Worm (Caenorhabditis elegans): ENCODE measurements around the gene clec-210.
A peak's percentile ranks its signal among the peaks of the same experiment; 100 is the strongest.

Gene clec-210

ce11 chrV:3118167-3118566 is at the start of gene clec-210:
Gene clec-210, plus strand, starts transcription at chrV:3118377.
- TF ChIP-seq nhr-12 (tag; optimal IDR thresholded peaks at IDR 0.05) (no peak), ztf-4 (tag; optimal IDR thresholded peaks at IDR 0.05) (no peak), fkh-10 (GFP tag; optimal IDR thresholded peaks at IDR 0.05) (no peak), zag-1 (tag; optimal IDR thresholded peaks at IDR 0.05) (no peak), snpc-4 (tag; optimal IDR thresholded peaks at IDR 0.05) (no peak), mdl-1 (tag; optimal IDR thresholded peaks at IDR 0.05) (no peak), ceh-9 (tag; optimal IDR thresholded peaks at IDR 0.05) (no peak), lin-15B (tag; optimal IDR thresholded peaks at IDR 0.05) (no peak), nhr-23 (tag; optimal IDR thresholded peaks at IDR 0.05) (no peak), pqm-1 (tag; optimal IDR thresholded peaks at IDR 0.05) (peak; percentile 42), ztf-11 (tag; optimal IDR thresholded peaks at IDR 0.05) (no peak), nhr-67 (tag; optimal IDR thresholded peaks at IDR 0.05) (no peak), elt-2 (tag; optimal IDR thresholded peaks at IDR 0.05) (peak; percentile 55)

- no peak for TF ChIP-seq aly-2 (tag; optimal IDR thresholded peaks at IDR 0.05)
- TF ChIP-seq daf-12 (tag; optimal IDR thresholded peaks at IDR 0.05) = no peak
- TF ChIP-seq egl-27 (tag; optimal IDR thresholded peaks at IDR 0.05) = no peak
- TF ChIP-seq R02D3.7 (tag; optimal IDR thresholded peaks at IDR 0.05) = no peak
- no peak for TF ChIP-seq elt-1 (tag; optimal IDR thresholded peaks at IDR 0.05)
- no peak for TF ChIP-seq lin-39 (tag; optimal IDR thresholded peaks at IDR 0.05)
- no peak for TF ChIP-seq ztf-11 (tag; optimal IDR thresholded peaks at IDR 0.05)
- no peak for TF ChIP-seq snpc-4 (tag; optimal IDR thresholded peaks at IDR 0.05)
- TF ChIP-seq ceh-9 (tag; optimal IDR thresholded peaks at IDR 0.05) = no peak
- TF ChIP-seq mdl-1 (tag; optimal IDR thresholded peaks at IDR 0.05) = no peak
- TF ChIP-seq ama-1 (optimal IDR thresholded peaks at IDR 0.05) = no peak
- TF ChIP-seq elt-3 (tag; optimal IDR thresholded peaks at IDR 0.05) = no peak
- TF ChIP-seq ceh-82 (tag; optimal IDR thresholded peaks at IDR 0.05) = no peak
- TF ChIP-seq lin-15B (tag; optimal IDR thresholded peaks at IDR 0.05) = no peak
- TF ChIP-seq lsy-12 (tag; optimal IDR thresholded peaks at IDR 0.05) = no peak
- no peak for TF ChIP-seq jun-1 (tag; optimal IDR thresholded peaks at IDR 0.05)
- TF ChIP-seq nhr-28 (tag; optimal IDR thresholded peaks at IDR 0.05) = no peak
- TF ChIP-seq nhr-11 (tag; optimal IDR thresholded peaks at IDR 0.05) = no peak
- no peak for TF ChIP-seq nhr-12 (tag; optimal IDR thresholded peaks at IDR 0.05)
These were observed 49.1 kb upstream of the clec-210 start, which contains the start of gene str-40 for ce11 chrV:3069101-3069500. Gene str-40, minus strand, starts transcription at chrV:3069201.

ce11 chrV:3071548-3071947 is 46.6 kb upstream of the clec-210 start, which contains the start of gene C50H11.13:
Gene C50H11.13, minus strand, starts transcription at chrV:3071648.
- TF ChIP-seq lin-15B (tag; optimal IDR thresholded peaks at IDR 0.05) = no peak
- TF ChIP-seq elt-1 (tag; optimal IDR thresholded peaks at IDR 0.05) = no peak
- no peak for TF ChIP-seq ceh-9 (tag; optimal IDR thresholded peaks at IDR 0.05)

ce11 chrV:3080792-3081191 is 37.4 kb upstream of the clec-210 start, which contains the start of gene srt-5:
Gene srt-5, minus strand, starts transcription at chrV:3080892.
- no peak for TF ChIP-seq fos-1 (tag; optimal IDR thresholded peaks at IDR 0.05)
- no peak for TF ChIP-seq tbx-2 (tag; optimal IDR thresholded peaks at IDR 0.05)
- TF ChIP-seq snpc-4 (tag; optimal IDR thresholded peaks at IDR 0.05) = no peak
- TF ChIP-seq ztf-4 (tag; optimal IDR thresholded peaks at IDR 0.05) = no peak
- TF ChIP-seq ceh-82 (tag; optimal IDR thresholded peaks at IDR 0.05) = no peak
- TF ChIP-seq nhr-237 (tag; optimal IDR thresholded peaks at IDR 0.05) = no peak
- no peak for TF ChIP-seq nhr-11 (tag; optimal IDR thresholded peaks at IDR 0.05)
- no peak for TF ChIP-seq nhr-25 (tag; optimal IDR thresholded peaks at IDR 0.05)
- TF ChIP-seq nhr-77 (tag; optimal IDR thresholded peaks at IDR 0.05) = no peak
- TF ChIP-seq jun-1 (tag; optimal IDR thresholded peaks at IDR 0.05) = no peak
- TF ChIP-seq ceh-28 (tag; optimal IDR thresholded peaks at IDR 0.05) = no peak
- no peak for TF ChIP-seq ztf-11 (tag; optimal IDR thresholded peaks at IDR 0.05)
- TF ChIP-seq nhr-23 (tag; optimal IDR thresholded peaks at IDR 0.05) = no peak
- TF ChIP-seq hmg-11 (tag; optimal IDR thresholded peaks at IDR 0.05) = no peak
- TF ChIP-seq ZK546.5 (tag; optimal IDR thresholded peaks at IDR 0.05) = no peak
- TF ChIP-seq ceh-16 (tag; optimal IDR thresholded peaks at IDR 0.05) = no peak

ce11 chrV:3081471-3081870 is 36.7 kb upstream of the clec-210 start, which contains the start of gene srt-7:
Gene srt-7, plus strand, starts transcription at chrV:3081771.
- TF ChIP-seq tbx-2 (tag; optimal IDR thresholded peaks at IDR 0.05) (no peak), nhr-11 (tag; optimal IDR thresholded peaks at IDR 0.05) (no peak), ztf-11 (tag; optimal IDR thresholded peaks at IDR 0.05) (no peak), nhr-43 (tag; optimal IDR thresholded peaks at IDR 0.05; ENCODE audit: poor library complexity, severe bottlenecking) (no peak), zag-1 (tag; optimal IDR thresholded peaks at IDR 0.05) (no peak)

Measured in whole organism, L3 larva.